Fruit fly (Drosophila melanogaster): ENCODE measurements around the gene Sbp2.

Gene Sbp2

dm6 chr3L:8318916-8319506, 15.1 kb downstream of the Sbp2 start, which contains the start of gene CG43059:
CG43059 (minus strand) TSS chr3L:8318966.
- TF ChIP-seq Hr96 (GFP tag; optimal IDR thresholded peaks at IDR 0.05) = no peak
- no peak for TF ChIP-seq tj (GFP tag; optimal IDR thresholded peaks at IDR 0.05)
- TF ChIP-seq cnc (optimal IDR thresholded peaks at IDR 0.05) = no peak
- TF ChIP-seq CG7101 (tag; optimal IDR thresholded peaks at IDR 0.05) = no peak
- TF ChIP-seq CG33017 (tag; optimal IDR thresholded peaks at IDR 0.05) = no peak
- no peak for TF ChIP-seq ovo (GFP tag; optimal IDR thresholded peaks at IDR 0.05)

dm6 chr3L:8320105-8320813, 16.3 kb downstream of the Sbp2 start, which contains the start of gene CG13670:
CG13670 (plus strand) TSS chr3L:8320763.
- no peak for TF ChIP-seq CG5204 (GFP tag; optimal IDR thresholded peaks at IDR 0.05)
- no peak for TF ChIP-seq CG1620 (GFP tag; optimal IDR thresholded peaks at IDR 0.05)
- TF ChIP-seq Mnt (GFP tag; optimal IDR thresholded peaks at IDR 0.05) = no peak
- no peak for TF ChIP-seq CG33017 (tag; optimal IDR thresholded peaks at IDR 0.05)
- no peak for TF ChIP-seq CG7101 (tag; optimal IDR thresholded peaks at IDR 0.05)
- TF ChIP-seq toe (GFP tag; optimal IDR thresholded peaks at IDR 0.05) = no peak
- TF ChIP-seq bab1 (GFP tag; optimal IDR thresholded peaks at IDR 0.05) = no peak
- no peak for TF ChIP-seq CG7045 (GFP tag; optimal IDR thresholded peaks at IDR 0.05)

- TF ChIP-seq CG33017 (tag; optimal IDR thresholded peaks at IDR 0.05) = no peak
- no peak for TF ChIP-seq Clk (GFP tag; optimal IDR thresholded peaks at IDR 0.05)
- TF ChIP-seq kay (GFP tag; ENCODE audit: borderline replicate concordance) = no peak
- no peak for TF ChIP-seq CG7045 (GFP tag; optimal IDR thresholded peaks at IDR 0.05)
- no peak for TF ChIP-seq toe (GFP tag; optimal IDR thresholded peaks at IDR 0.05)
- TF ChIP-seq pad (GFP tag; optimal IDR thresholded peaks at IDR 0.05) = no peak
Measured at dm6 chr3L:8323817-8324216, 19.9 kb downstream of the Sbp2 start.

dm6 chr3L:8325559-8325958, 21.6 kb downstream of the Sbp2 start, which contains the start of gene CG34461:
CG34461 (plus strand) TSS chr3L:8325859.
- TF ChIP-seq Clk (GFP tag; optimal IDR thresholded peaks at IDR 0.05) = no peak
- no peak for TF ChIP-seq CG5204 (GFP tag; optimal IDR thresholded peaks at IDR 0.05)
- no peak for TF ChIP-seq CG33017 (tag; optimal IDR thresholded peaks at IDR 0.05)
- no peak for TF ChIP-seq cnc (optimal IDR thresholded peaks at IDR 0.05)
- TF ChIP-seq CG7101 (tag; optimal IDR thresholded peaks at IDR 0.05) = no peak
- TF ChIP-seq ovo (GFP tag; optimal IDR thresholded peaks at IDR 0.05) = no peak
- TF ChIP-seq kay (GFP tag; ENCODE audit: borderline replicate concordance) = no peak
- TF ChIP-seq CG11617 (GFP tag; optimal IDR thresholded peaks at IDR 0.05) = no peak
- no peak for TF ChIP-seq CG1620 (GFP tag; optimal IDR thresholded peaks at IDR 0.05)
- TF ChIP-seq CG7045 (GFP tag; optimal IDR thresholded peaks at IDR 0.05) = no peak
- TF ChIP-seq Crg-1 (GFP tag; optimal IDR thresholded peaks at IDR 0.05) = no peak
- TF ChIP-seq bab1 (GFP tag; optimal IDR thresholded peaks at IDR 0.05) = no peak

- TF ChIP-seq tj (GFP tag; optimal IDR thresholded peaks at IDR 0.05) (no peak), CG11617 (GFP tag; optimal IDR thresholded peaks at IDR 0.05) (no peak), CG1620 (GFP tag; optimal IDR thresholded peaks at IDR 0.05) (no peak), CG14711 (tag; optimal IDR thresholded peaks at IDR 0.05) (no peak), Clk (GFP tag; optimal IDR thresholded peaks at IDR 0.05) (no peak)
Measured at dm6 chr3L:8328283-8328682, 24.3 kb downstream of the Sbp2 start, which contains the start of gene CG34462. CG34462 (plus strand) TSS chr3L:8328583.

DNA sequence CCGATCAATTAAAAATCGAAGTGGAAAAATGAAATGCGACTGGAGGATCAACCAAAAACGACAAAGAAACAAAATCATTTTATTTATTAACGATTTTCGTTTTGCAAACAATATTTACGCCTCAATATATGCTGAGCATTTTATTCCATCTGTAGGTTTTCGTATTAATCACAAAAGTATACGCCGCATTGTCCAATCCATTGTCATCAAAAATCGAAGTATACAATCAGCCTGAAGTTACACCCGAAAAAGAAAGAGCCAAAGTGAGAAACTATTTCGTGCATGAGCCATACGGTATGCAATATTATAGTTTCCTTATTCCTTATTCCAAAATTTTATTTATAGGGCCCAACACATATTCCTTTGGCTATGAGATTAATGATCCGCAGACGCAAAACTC, 25.0 kb downstream of the Sbp2 start:
- TF ChIP-seq ovo (GFP tag; optimal IDR thresholded peaks at IDR 0.05) = no peak
- TF ChIP-seq kay (GFP tag; ENCODE audit: borderline replicate concordance) = no peak
- no peak for TF ChIP-seq CG33017 (tag; optimal IDR thresholded peaks at IDR 0.05)
- TF ChIP-seq toe (GFP tag; optimal IDR thresholded peaks at IDR 0.05) = no peak
- no peak for TF ChIP-seq Crg-1 (GFP tag; optimal IDR thresholded peaks at IDR 0.05)
- no peak for TF ChIP-seq CG7101 (tag; optimal IDR thresholded peaks at IDR 0.05)

DNA sequence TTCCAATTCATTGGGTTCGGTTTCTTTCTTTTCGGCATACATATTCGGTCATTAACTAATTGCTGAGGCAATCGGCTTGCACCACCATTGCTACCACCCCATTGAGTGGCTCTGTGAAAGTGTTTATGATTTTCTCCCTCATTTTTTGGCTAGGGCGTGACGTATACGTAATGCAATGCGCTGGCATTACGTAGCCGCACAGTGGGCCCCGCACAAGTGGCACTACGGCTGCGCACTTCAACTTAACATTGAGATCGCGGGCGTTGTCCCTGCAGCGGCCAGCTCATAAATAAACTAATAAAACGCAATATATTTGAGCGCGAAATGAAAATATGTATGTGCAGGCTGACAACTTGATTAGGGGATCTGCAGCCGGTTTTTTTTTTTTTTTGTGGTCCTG, 27.5 kb downstream of the Sbp2 start:
- TF ChIP-seq CG5204 (GFP tag; optimal IDR thresholded peaks at IDR 0.05) (no peak), Clk (GFP tag; optimal IDR thresholded peaks at IDR 0.05) (no peak), toe (GFP tag; optimal IDR thresholded peaks at IDR 0.05) (no peak), CG12768 (GFP tag; optimal IDR thresholded peaks at IDR 0.05) (no peak), Crg-1 (GFP tag; optimal IDR thresholded peaks at IDR 0.05) (no peak), CG11617 (GFP tag; optimal IDR thresholded peaks at IDR 0.05) (no peak), Mnt (GFP tag; optimal IDR thresholded peaks at IDR 0.05) (no peak), CG1620 (GFP tag; optimal IDR thresholded peaks at IDR 0.05) (no peak), cic (GFP tag; optimal IDR thresholded peaks at IDR 0.05) (no peak)
